Worm (Caenorhabditis elegans) whole organism, L1 larva: Measurements from ENCODE around the gene F28F5.6.
A peak's percentile ranks its signal among the peaks of the same experiment; 100 is the strongest.

ENCODE experiments used
- Y116A8C.19 ChIP-seq: sonication (generic microtip); optimal IDR thresholded peaks from 2 replicates; lab custom pipeline; 2016; ENCODE audit warnings: missing compliant biosample characterization, missing genetic modification characterization, borderline replicate concordance
- ama-1 ChIP-seq: fragments of 150-350 bp; optimal IDR thresholded peaks from 2 replicates; lab custom pipeline; 2014
- blmp-1 ChIP-seq: fragments of 150-350 bp; optimal IDR thresholded peaks from 2 replicates; lab custom pipeline; 2014; ENCODE audit warnings: missing biosample characterization, missing genetic modification characterization
- ceh-8 ChIP-seq: fragments of 200-800 bp; sonication (Bioruptor generic); optimal IDR thresholded peaks from 2 replicates; lab custom pipeline; 2018; ENCODE audit warnings: mild to moderate bottlenecking, missing genetic modification characterization, moderate library complexity, missing compliant biosample characterization
- ceh-82 ChIP-seq, 3 experiments: fragments of 150-350 bp in 1 of 3; sonication (generic microtip) in 2 of 3; optimal IDR thresholded peaks; 2 replicates each; lab custom pipeline; 2014 to 2017; ENCODE audit warnings: missing biosample characterization in 3 of 3, missing genetic modification characterization in 3 of 3
- dpl-1 ChIP-seq, 3 experiments: fragments of 150-350 bp in 2 of 3; sonication (generic microtip) in 1 of 3; optimal IDR thresholded peaks; 2 replicates each; lab custom pipeline; 2014 to 2017; ENCODE audit warnings: missing biosample characterization in 3 of 3, missing genetic modification characterization in 3 of 3, missing genetic modification reagents in 3 of 3
- fkh-8 ChIP-seq: sonication (generic microtip); optimal IDR thresholded peaks from 2 replicates; lab custom pipeline; 2016; ENCODE audit warnings: mild to moderate bottlenecking, missing genetic modification characterization, missing compliant biosample characterization
- lin-13 ChIP-seq: fragments of 150-350 bp; optimal IDR thresholded peaks from 2 replicates; lab custom pipeline; 2014; ENCODE audit warnings: missing biosample characterization, missing genetic modification reagents, missing genetic modification characterization
- lin-14 ChIP-seq: fragments of 200-800 bp; sonication (Bioruptor generic); optimal IDR thresholded peaks from 2 replicates; lab custom pipeline; 2018; ENCODE audit warnings: mild to moderate bottlenecking, missing genetic modification characterization, moderate library complexity, missing compliant biosample characterization
- lir-3 ChIP-seq: sonication (generic microtip); optimal IDR thresholded peaks from 2 replicates; lab custom pipeline; 2016; ENCODE audit warnings: mild to moderate bottlenecking, missing genetic modification characterization, moderate library complexity, missing compliant biosample characterization; ENCODE audit not compliant: poor library complexity
- mdl-1 ChIP-seq, 2 experiments: fragments of 150-350 bp; optimal IDR thresholded peaks; 2 replicates each; lab custom pipeline; 2014 to 2017; ENCODE audit warnings: missing biosample characterization in 2 of 2, missing genetic modification characterization in 2 of 2, inconsistent platforms in 1 of 2
- nhr-47 ChIP-seq: sonication (generic microtip); optimal IDR thresholded peaks from 2 replicates; lab custom pipeline; 2016; ENCODE audit warnings: mild to moderate bottlenecking, missing genetic modification characterization, moderate library complexity, missing compliant biosample characterization
- nhr-84 ChIP-seq: sonication (generic microtip); optimal IDR thresholded peaks from 2 replicates; lab custom pipeline; 2017; ENCODE audit warnings: missing biosample characterization, missing genetic modification characterization
- nhr-85 ChIP-seq: sonication (generic microtip); peaks from one replicate; lab custom pipeline; 2016; ENCODE audit warnings: missing genetic modification characterization, inconsistent platforms, missing compliant biosample characterization
- pag-3 ChIP-seq: sonication (generic microtip); optimal IDR thresholded peaks from 2 replicates; lab custom pipeline; 2017; ENCODE audit warnings: missing genetic modification characterization, mild to moderate bottlenecking, missing compliant biosample characterization, antibody characterized with exemption, borderline replicate concordance; ENCODE audit not compliant: insufficient read depth
- snu-23 ChIP-seq: sonication (generic microtip); optimal IDR thresholded peaks from 2 replicates; lab custom pipeline; 2016; ENCODE audit warnings: missing genetic modification characterization, missing compliant biosample characterization
- swsn-7 ChIP-seq: sonication (generic microtip); optimal IDR thresholded peaks from 2 replicates; lab custom pipeline; 2016; ENCODE audit warnings: missing genetic modification characterization, missing compliant biosample characterization
- xbp-1 ChIP-seq: sonication (generic microtip); optimal IDR thresholded peaks from 2 replicates; lab custom pipeline; 2016; ENCODE audit warnings: missing genetic modification characterization, missing compliant biosample characterization
- ztf-4 ChIP-seq: fragments of 150-350 bp; optimal IDR thresholded peaks from 2 replicates; lab custom pipeline; 2014; ENCODE audit warnings: missing biosample characterization, missing genetic modification characterization

F28F5.6 gene

DNA sequence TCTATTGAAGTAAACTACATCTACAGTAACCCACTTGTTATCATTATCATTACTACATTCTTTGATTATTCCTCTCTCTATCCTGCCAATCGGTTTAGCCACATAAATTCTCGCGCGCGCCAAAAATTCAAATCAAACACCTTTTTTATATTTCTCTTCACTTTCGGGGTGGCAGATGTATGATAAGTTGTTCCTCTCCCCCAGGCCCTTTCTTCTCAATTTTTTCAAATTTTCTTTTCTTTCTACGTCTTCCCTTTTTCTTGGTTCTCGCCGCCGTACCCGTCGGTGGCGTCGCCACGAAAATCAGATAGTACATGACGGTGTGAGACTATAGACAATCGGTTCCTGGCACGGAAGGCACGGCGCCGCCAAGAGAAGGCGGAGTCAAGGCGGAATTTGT lies 21.2 kb downstream of the F28F5.6 start, which contains the start of gene R05H11.2 (continued):
- TF ChIP-seq ceh-8 (GFP tag; lab: Kevin White, UChicago) (no peak), mdl-1 (tag; optimal IDR thresholded peaks at IDR 0.05; lab: Kevin White, UChicago) (peak in 1 of 2 experiments; percentile 11), nhr-47 (tag; lab: Kevin White, UChicago) (peak; percentile 34), blmp-1 (tag; lab: Kevin White, UChicago) (peak; percentile 97), ceh-82 (tag; optimal IDR thresholded peaks at IDR 0.05; lab: Kevin White, UChicago) (peak in 2 of 3 experiments; percentile 11 to 21), swsn-7 (peak; percentile 5), ama-1 (no peak), fkh-8 (tag; lab: Kevin White, UChicago) (no peak), snu-23 (GFP tag; lab: Kevin White, UChicago) (peak; percentile 70), pag-3 (tag; lab: Kevin White, UChicago) (peak; percentile 46), nhr-85 (tag; lab: Kevin White, UChicago) (peak; percentile 93), dpl-1 (GFP tag; optimal IDR thresholded peaks at IDR 0.05; lab: Kevin White, UChicago) (peak; percentile 69 to 73 (median 72)), lin-13 (GFP tag; lab: Kevin White, UChicago) (peak; percentile 46), lir-3 (no peak), xbp-1 (tag; lab: Kevin White, UChicago) (peak; percentile 32)
- TF ChIP-seq, all 84 proteins: peak for 24

DNA sequence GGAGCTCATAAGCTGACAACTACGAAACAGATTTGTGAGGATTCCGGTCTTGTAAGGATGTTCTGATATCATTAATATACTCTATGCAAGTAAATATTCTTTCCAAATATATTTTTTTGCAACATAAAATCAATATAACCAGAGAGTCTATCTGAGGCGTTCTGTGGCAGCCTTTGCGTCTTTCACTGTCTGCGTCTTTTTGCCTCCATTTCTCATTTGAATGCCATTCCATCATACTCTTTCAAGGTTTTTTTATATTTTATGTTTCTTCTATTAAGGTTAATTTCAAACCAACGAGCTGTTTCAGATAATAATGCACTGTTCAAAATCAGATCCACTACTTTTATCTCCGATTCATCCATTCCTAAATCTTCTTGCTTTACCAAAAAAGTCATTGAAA lies 23.8 kb downstream of the F28F5.6 start, which contains the start of gene R05H11.1:
Gene R05H11.1 (plus strand): TSS at position 301 of the 400 bp plus-strand sequence.
- TF ChIP-seq lin-14 (GFP tag; lab: Kevin White, UChicago): peak; percentile 7
- no peak for TF ChIP-seq nhr-84 (tag; lab: Kevin White, UChicago)
- no peak for TF ChIP-seq Y116A8C.19 (tag; lab: Kevin White, UChicago)
- TF ChIP-seq xbp-1 (tag; lab: Kevin White, UChicago): no peak
- TF ChIP-seq ztf-4 (tag; lab: Kevin White, UChicago): no peak
